Worm (Caenorhabditis elegans): Measurements from ENCODE around the gene cdkr-3.

cdkr-3 gene

DNA sequence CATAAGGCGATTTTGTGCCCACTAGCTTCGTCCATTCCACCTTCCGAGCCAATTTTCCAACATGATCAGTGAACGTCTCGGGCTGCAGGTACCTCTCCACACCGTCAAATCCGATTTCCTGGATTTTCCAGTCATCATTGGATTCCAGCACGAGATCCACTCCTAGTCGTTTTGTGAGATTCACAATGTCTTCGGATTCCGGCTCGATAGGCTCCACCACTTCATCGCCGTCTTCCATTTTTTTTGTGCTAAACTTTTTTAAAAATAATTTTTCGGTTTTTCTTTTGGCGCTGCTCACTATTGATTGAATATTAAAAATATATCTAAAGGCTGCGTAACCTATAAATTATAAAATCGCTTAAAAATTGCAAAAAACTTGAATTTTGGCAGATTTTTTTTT lies 2.9 kb upstream of the cdkr-3 start, which contains the start of gene mdt-17 (continued):
- TF ChIP-seq nfya-2 (GFP tag; IDR thresholded peaks at IDR 0.05) (0 out of 2 replicates have a peak, but pooled peaks have one; percentile 8), cebp-1 (GFP tag; IDR thresholded peaks at IDR 0.05) (no peak), cebp-1 (tag; optimal IDR thresholded peaks at IDR 0.05) (no peak), Y95B8A.8 (GFP tag; IDR thresholded peaks at IDR 0.05) (0 out of 2 replicates have a peak, but pooled peaks have one; percentile 22), Y79H2A.3 (GFP tag; conservative IDR thresholded peaks at IDR 0.05) (0 out of 2 replicates have a peak, but pooled peaks have one; percentile 54), let-607 (tag; optimal IDR thresholded peaks at IDR 0.05) (no peak), F23B12.7 (tag; optimal IDR thresholded peaks at IDR 0.05; ENCODE audit: insufficient read depth) (no peak), F49E8.2 (tag; optimal IDR thresholded peaks at IDR 0.05; ENCODE audit: insufficient read depth) (no peak), athp-1 (tag; optimal IDR thresholded peaks at IDR 0.05) (peak; percentile 79), rec-8 (tag; optimal IDR thresholded peaks at IDR 0.05) (no peak), repo-1 (tag; optimal IDR thresholded peaks at IDR 0.05) (peak; percentile 46), Y53F4B.3 (GFP tag; IDR thresholded peaks at IDR 0.05) (no peak), F57A8.1 (GFP tag; optimal IDR thresholded peaks at IDR 0.05) (no peak), nfyb-1 (GFP tag; IDR thresholded peaks at IDR 0.05) (peak; percentile 61; the same call in 1 of the 2 replicates), hsf-1 (GFP tag; IDR thresholded peaks at IDR 0.05) (peak; percentile 41; the same call in 1 of the 2 replicates), lin-54 (GFP tag; optimal IDR thresholded peaks at IDR 0.05) (no peak), efl-1 (GFP tag; optimal IDR thresholded peaks at IDR 0.05) (no peak), attf-6 (GFP tag; IDR thresholded peaks at IDR 0.05) (peak; percentile 62; the same call in 1 of the 2 replicates), him-1 (tag; optimal IDR thresholded peaks at IDR 0.05) (no peak), egl-44 (GFP tag; IDR thresholded peaks at IDR 0.05) (no peak), F52B5.7 (tag; optimal IDR thresholded peaks at IDR 0.05) (peak; percentile 67), nhr-120 (GFP tag; IDR thresholded peaks at IDR 0.05) (no peak), unc-62 (GFP tag; optimal IDR thresholded peaks at IDR 0.05) (no peak), madf-6 (GFP tag; IDR thresholded peaks at IDR 0.05) (peak; percentile 61), gei-17 (GFP tag; optimal IDR thresholded peaks at IDR 0.05) (no peak), ets-4 (GFP tag; optimal IDR thresholded peaks at IDR 0.05) (no peak), ztf-6 (GFP tag; IDR thresholded peaks at IDR 0.05) (no peak), C06A6.2 (GFP tag; conservative IDR thresholded peaks at IDR 0.05) (no peak), pha-4 (tag; optimal IDR thresholded peaks at IDR 0.05) (no peak), lin-26 (GFP tag; IDR thresholded peaks at IDR 0.05) (peak; percentile 37; the same call in 1 of the 2 replicates), snpc-3.4 (tag; optimal IDR thresholded peaks at IDR 0.05) (no peak), D2030.7 (GFP tag; IDR thresholded peaks at IDR 0.05) (no peak)

DNA sequence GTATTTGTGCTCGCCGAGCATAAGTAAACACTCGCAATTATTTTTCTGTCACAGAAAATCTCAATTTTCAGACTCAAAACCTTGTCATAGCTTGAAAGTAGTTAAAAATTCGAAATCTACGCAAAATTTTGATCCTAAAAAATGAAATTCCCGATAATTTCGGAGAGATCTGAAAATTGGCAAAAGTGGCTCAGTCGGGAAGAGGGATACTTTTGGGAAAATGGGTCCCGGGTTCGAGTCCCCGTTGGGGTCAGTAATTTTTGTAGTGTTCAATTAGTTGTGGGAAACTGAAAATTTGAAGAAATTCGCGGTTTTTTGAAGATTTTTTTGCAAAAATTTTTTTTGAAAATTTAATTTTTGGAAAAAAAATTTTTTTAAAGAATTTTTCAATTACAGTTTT lies 7.0 kb downstream of the cdkr-3 start:
- TF ChIP-seq rpc-1 (optimal IDR thresholded peaks at IDR 0.05) = peak; percentile 0
- TF ChIP-seq rpc-1 (tag; optimal IDR thresholded peaks at IDR 0.05) = peak; percentile 61
- TF ChIP-seq dpl-1 (GFP tag; optimal IDR thresholded peaks at IDR 0.05) = no peak
- peak; percentile 61 for TF ChIP-seq tbp1 (GFP tag; optimal IDR thresholded peaks at IDR 0.05)

DNA sequence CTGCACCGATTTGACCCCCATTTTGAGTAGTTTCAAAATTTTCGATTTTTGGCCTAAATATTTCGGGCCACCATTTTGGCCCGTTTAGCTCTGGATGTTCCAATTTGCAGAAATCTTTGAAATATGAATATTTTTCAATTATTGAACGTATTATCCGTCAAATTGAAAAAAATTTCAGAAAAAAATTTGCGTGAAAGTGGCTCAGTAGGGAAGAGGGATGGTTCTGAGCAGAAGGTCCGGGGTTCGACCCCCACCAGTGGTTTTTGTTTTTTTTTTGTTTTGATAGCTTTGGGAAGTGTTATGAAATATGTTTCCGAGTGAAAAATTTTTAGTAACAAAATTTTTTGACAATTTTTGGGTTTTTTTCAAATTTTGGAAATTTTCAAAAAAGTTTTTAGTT lies 9.4 kb downstream of the cdkr-3 start:
- no peak for TF ChIP-seq cebp-1 (GFP tag; IDR thresholded peaks at IDR 0.05)
- TF ChIP-seq cebp-1 (tag; optimal IDR thresholded peaks at IDR 0.05) = no peak
- no peak for TF ChIP-seq nhr-120 (GFP tag; IDR thresholded peaks at IDR 0.05)
- TF ChIP-seq lin-40 (tag; optimal IDR thresholded peaks at IDR 0.05) = no peak
- TF ChIP-seq rpc-1 (optimal IDR thresholded peaks at IDR 0.05) = peak; percentile 5
- TF ChIP-seq rpc-1 (tag; optimal IDR thresholded peaks at IDR 0.05) = peak; percentile 58
- no peak for TF ChIP-seq chd-7 (tag; optimal IDR thresholded peaks at IDR 0.05)
- TF ChIP-seq tbp1 (GFP tag; optimal IDR thresholded peaks at IDR 0.05) = peak; percentile 52
- TF ChIP-seq F37B4.10 (GFP tag; IDR thresholded peaks at IDR 0.05) = no peak
- no peak for TF ChIP-seq ztf-25 (GFP tag; IDR thresholded peaks at IDR 0.05)
- no peak for TF ChIP-seq dpff-1 (tag; optimal IDR thresholded peaks at IDR 0.05)
- no peak for TF ChIP-seq ama-1 (optimal IDR thresholded peaks at IDR 0.05)
- no peak for TF ChIP-seq ama-1 (GFP tag; optimal IDR thresholded peaks at IDR 0.05)
- no peak for TF ChIP-seq egl-18 (GFP tag; IDR thresholded peaks at IDR 0.05)
- TF ChIP-seq dox-1 (GFP tag; IDR thresholded peaks at IDR 0.05) = no peak
- no peak for TF ChIP-seq athp-1 (tag; optimal IDR thresholded peaks at IDR 0.05)

All from whole organism, young adult.